Worm (Caenorhabditis elegans) whole organism, late embryonic: ENCODE measurements around the gene F53B1.3.

Experiments used
- C08G9.2 ChIP-seq: sonication (generic microtip); optimal IDR thresholded peaks from 2 replicates; lab custom pipeline; 2016; ENCODE audit warnings: mild to moderate bottlenecking, missing genetic modification characterization, moderate library complexity, missing compliant biosample characterization
- ahr-1 ChIP-seq: sonication (generic microtip); optimal IDR thresholded peaks from 2 replicates; lab custom pipeline; 2016; ENCODE audit warnings: missing genetic modification characterization, missing compliant biosample characterization
- ceh-18 ChIP-seq: sonication (generic microtip); optimal IDR thresholded peaks from 2 replicates; lab custom pipeline; 2016; ENCODE audit warnings: missing genetic modification characterization, missing compliant biosample characterization
- elt-4 ChIP-seq: sonication (generic microtip); optimal IDR thresholded peaks from 2 replicates; lab custom pipeline; 2016; ENCODE audit warnings: missing genetic modification characterization, missing compliant biosample characterization
- fkh-6 ChIP-seq: sonication (generic microtip); optimal IDR thresholded peaks from 2 replicates; lab custom pipeline; 2016; ENCODE audit warnings: missing genetic modification characterization, missing compliant biosample characterization
- gmeb-2 ChIP-seq: sonication (generic microtip); optimal IDR thresholded peaks from 2 replicates; lab custom pipeline; 2016; ENCODE audit warnings: missing genetic modification characterization, inconsistent platforms, missing compliant biosample characterization
- nhr-232 ChIP-seq: sonication (generic microtip); optimal IDR thresholded peaks from 2 replicates; lab custom pipeline; 2016; ENCODE audit warnings: missing genetic modification characterization, missing compliant biosample characterization
- pag-3 ChIP-seq: sonication (generic microtip); optimal IDR thresholded peaks from 2 replicates; lab custom pipeline; 2016; ENCODE audit warnings: missing compliant biosample characterization, missing genetic modification characterization, borderline replicate concordance
- pros-1 ChIP-seq: fragments of 150-350 bp; optimal IDR thresholded peaks from 2 replicates; lab custom pipeline; 2014; ENCODE audit warnings: missing biosample characterization, missing genetic modification reagents, missing genetic modification characterization

ce11 chrX:2094094-2094493 lies 11.3 kb upstream of the F53B1.3 start:
- TF ChIP-seq gmeb-2 (tag; lab: Kevin White, UChicago) (no peak), elt-4 (no peak), fkh-6 (tag; lab: Kevin White, UChicago) (no peak), ceh-18 (tag; lab: Kevin White, UChicago) (no peak), nhr-232 (tag; lab: Kevin White, UChicago) (no peak), C08G9.2 (no peak), ahr-1 (no peak), pag-3 (tag; lab: Kevin White, UChicago) (no peak), pros-1 (tag; lab: Kevin White, UChicago) (no peak)
